Worm (Caenorhabditis elegans): ENCODE data around the gene Y94H6A.5.

DNA sequence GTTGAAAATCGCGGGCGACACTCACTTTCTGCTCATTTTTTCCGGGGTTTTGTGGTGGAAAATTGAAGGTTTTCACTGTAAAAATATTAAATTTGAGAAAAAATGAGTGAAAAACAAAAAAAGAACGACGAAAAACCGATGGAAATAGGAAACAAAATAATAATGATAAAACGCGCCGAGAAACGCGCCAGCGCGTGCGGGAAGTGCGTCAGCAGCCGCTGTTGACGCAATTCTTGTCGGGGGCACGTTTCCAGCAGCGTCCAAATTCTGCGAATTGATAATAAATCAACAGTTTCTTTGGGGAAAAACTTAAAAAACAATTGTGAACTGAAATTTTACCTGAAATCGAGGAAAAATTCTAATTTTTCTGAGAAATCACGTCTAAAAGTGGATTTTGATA is 22.0 kb upstream of the Y94H6A.5 start, which contains the start of gene ubxn-2:
- TF ChIP-seq unc-39 (tag; optimal IDR thresholded peaks at IDR 0.05) (no peak), nhr-76 (tag; optimal IDR thresholded peaks at IDR 0.05) (no peak), ceh-39 (tag; optimal IDR thresholded peaks at IDR 0.05) (peak; percentile 22), pha-4 (tag; optimal IDR thresholded peaks at IDR 0.05) (peak; percentile 57), hlh-1 (tag; optimal IDR thresholded peaks at IDR 0.05) (peak; percentile 13), snpc-4 (tag; optimal IDR thresholded peaks at IDR 0.05) (no peak), nhr-12 (tag; optimal IDR thresholded peaks at IDR 0.05) (no peak), mep-1 (tag; optimal IDR thresholded peaks at IDR 0.05) (peak; percentile 60), ham-2 (GFP tag; optimal IDR thresholded peaks at IDR 0.05) (no peak), blmp-1 (tag; optimal IDR thresholded peaks at IDR 0.05) (no peak), tbx-8 (GFP tag; optimal IDR thresholded peaks at IDR 0.05) (peak; percentile 24)
